Worm (Caenorhabditis elegans) whole organism, L3 larva: Measurements from ENCODE around the gene C36E6.8.

Experiments
- R02D3.7 ChIP-seq: fragments of 150-350 bp; optimal IDR thresholded peaks from 2 replicates; lab custom pipeline; 2014; ENCODE audit warnings: missing biosample characterization, missing genetic modification characterization
- ZK546.5 ChIP-seq: sonication (generic microtip); optimal IDR thresholded peaks from 2 replicates; lab custom pipeline; 2017; ENCODE audit warnings: missing biosample characterization, missing genetic modification characterization
- aly-2 ChIP-seq: fragments of 150-350 bp; optimal IDR thresholded peaks from 2 replicates; lab custom pipeline; 2014; ENCODE audit warnings: missing biosample characterization, missing genetic modification characterization
- ama-1 ChIP-seq: fragments of 150-350 bp; optimal IDR thresholded peaks from 2 replicates; lab custom pipeline; 2018
- ceh-16 ChIP-seq: sonication (generic microtip); optimal IDR thresholded peaks from 2 replicates; lab custom pipeline; 2017; ENCODE audit warnings: missing biosample characterization, missing genetic modification characterization
- ceh-28 ChIP-seq: fragments of 150-350 bp; optimal IDR thresholded peaks from 2 replicates; lab custom pipeline; 2014; ENCODE audit warnings: missing biosample characterization, missing genetic modification reagents, missing genetic modification characterization
- ceh-82 ChIP-seq: fragments of 150-350 bp; optimal IDR thresholded peaks from 2 replicates; lab custom pipeline; 2014; ENCODE audit warnings: missing biosample characterization, missing genetic modification characterization
- ceh-9 ChIP-seq: sonication (generic microtip); optimal IDR thresholded peaks from 2 replicates; lab custom pipeline; 2018; ENCODE audit warnings: missing biosample characterization, missing genetic modification characterization
- daf-12 ChIP-seq: fragments of 150-350 bp; optimal IDR thresholded peaks from 2 replicates; lab custom pipeline; 2014; ENCODE audit warnings: missing biosample characterization, missing genetic modification reagents, missing genetic modification characterization
- egl-27 ChIP-seq: sonication (generic microtip); optimal IDR thresholded peaks from 4 replicates; lab custom pipeline; 2017; ENCODE audit warnings: missing biosample characterization, missing genetic modification reagents, missing genetic modification characterization
- egl-5 ChIP-seq: fragments of 150-350 bp; optimal IDR thresholded peaks from 2 replicates; lab custom pipeline; 2017; ENCODE audit warnings: missing biosample characterization, missing genetic modification reagents, missing genetic modification characterization, inconsistent platforms
- elt-1 ChIP-seq: fragments of 150-350 bp; optimal IDR thresholded peaks from 2 replicates; lab custom pipeline; 2014; ENCODE audit warnings: missing biosample characterization, missing genetic modification characterization
- elt-2 ChIP-seq: sonication (generic microtip); optimal IDR thresholded peaks from 2 replicates; lab custom pipeline; 2016; ENCODE audit warnings: missing genetic modification reagents, mild to moderate bottlenecking, missing genetic modification characterization, missing compliant biosample characterization
- elt-3 ChIP-seq, 3 experiments: fragments of 150-350 bp in 1 of 3; sonication (generic microtip) in 2 of 3; optimal IDR thresholded peaks; 2 replicates in 2 of 3; 4 replicates in 1 of 3; lab custom pipeline; 2014 to 2017; ENCODE audit warnings: missing biosample characterization in 3 of 3, missing genetic modification characterization in 3 of 3
- eor-1 ChIP-seq, 2 experiments: fragments of 150-350 bp; optimal IDR thresholded peaks; 2 replicates each; lab custom pipeline; 2014 to 2018; ENCODE audit warnings: missing biosample characterization in 2 of 2, missing genetic modification characterization in 2 of 2
- fkh-10 ChIP-seq: sonication (generic microtip); optimal IDR thresholded peaks from 2 replicates; lab custom pipeline; 2017; ENCODE audit warnings: missing biosample characterization, missing genetic modification reagents, missing genetic modification characterization
- fkh-2 ChIP-seq: fragments of 150-350 bp; optimal IDR thresholded peaks from 2 replicates; lab custom pipeline; 2014; ENCODE audit warnings: missing biosample characterization, missing genetic modification reagents, missing genetic modification characterization
- fos-1 ChIP-seq: fragments of 150-350 bp; optimal IDR thresholded peaks from 2 replicates; lab custom pipeline; 2014; ENCODE audit warnings: missing biosample characterization, missing genetic modification characterization
- hmg-11 ChIP-seq: sonication (generic microtip); optimal IDR thresholded peaks from 2 replicates; lab custom pipeline; 2016; ENCODE audit warnings: missing genetic modification characterization, missing compliant biosample characterization
- jun-1 ChIP-seq: fragments of 150-350 bp; optimal IDR thresholded peaks from 2 replicates; lab custom pipeline; 2014; ENCODE audit warnings: missing biosample characterization, missing genetic modification reagents, missing genetic modification characterization
- lin-15B ChIP-seq: fragments of 150-350 bp; optimal IDR thresholded peaks from 2 replicates; lab custom pipeline; 2014; ENCODE audit warnings: missing biosample characterization, missing genetic modification characterization
- lsy-12 ChIP-seq: sonication (generic microtip); optimal IDR thresholded peaks from 2 replicates; lab custom pipeline; 2016; ENCODE audit warnings: mild to moderate bottlenecking, missing genetic modification characterization, missing compliant biosample characterization
- mdl-1 ChIP-seq: fragments of 150-350 bp; optimal IDR thresholded peaks from 2 replicates; lab custom pipeline; 2014; ENCODE audit warnings: missing biosample characterization, missing genetic modification characterization
- mml-1 ChIP-seq: fragments of 150-350 bp; sonication (generic microtip); optimal IDR thresholded peaks from 3 replicates; lab custom pipeline; 2014; ENCODE audit warnings: missing biosample characterization, missing genetic modification characterization
- nfya-1 ChIP-seq: sonication (generic microtip); optimal IDR thresholded peaks from 2 replicates; lab custom pipeline; 2017; ENCODE audit warnings: missing genetic modification characterization, mild to moderate bottlenecking, missing compliant biosample characterization, antibody characterized with exemption, moderate library complexity; ENCODE audit not compliant: insufficient read depth
- nhr-11 ChIP-seq: fragments of 150-350 bp; optimal IDR thresholded peaks from 2 replicates; lab custom pipeline; 2014; ENCODE audit warnings: missing biosample characterization, missing genetic modification characterization
- nhr-12 ChIP-seq: fragments of 150-350 bp; optimal IDR thresholded peaks from 2 replicates; lab custom pipeline; 2014; ENCODE audit warnings: missing biosample characterization, missing genetic modification characterization
- nhr-23 ChIP-seq: fragments of 150-350 bp; optimal IDR thresholded peaks from 2 replicates; lab custom pipeline; 2014; ENCODE audit warnings: missing biosample characterization, missing genetic modification reagents, missing genetic modification characterization
- nhr-237 ChIP-seq: fragments of 150-350 bp; optimal IDR thresholded peaks from 2 replicates; lab custom pipeline; 2014; ENCODE audit warnings: missing biosample characterization, missing genetic modification characterization
- nhr-25 ChIP-seq: sonication (generic microtip); optimal IDR thresholded peaks from 2 replicates; lab custom pipeline; 2017; ENCODE audit warnings: missing biosample characterization, missing genetic modification characterization
- nhr-28 ChIP-seq: fragments of 150-350 bp; optimal IDR thresholded peaks from 2 replicates; lab custom pipeline; 2014; ENCODE audit warnings: missing biosample characterization, missing genetic modification characterization
- nhr-43 ChIP-seq: sonication (generic microtip); optimal IDR thresholded peaks from 2 replicates; lab custom pipeline; 2016; ENCODE audit warnings: mild to moderate bottlenecking, missing genetic modification characterization, missing compliant biosample characterization; ENCODE audit not compliant: poor library complexity, severe bottlenecking
- nhr-67 ChIP-seq: fragments of 150-350 bp; optimal IDR thresholded peaks from 2 replicates; lab custom pipeline; 2014; ENCODE audit warnings: missing biosample characterization, missing genetic modification characterization
- nhr-76 ChIP-seq: fragments of 150-350 bp; sonication (generic microtip); optimal IDR thresholded peaks from 5 replicates; lab custom pipeline; 2014; ENCODE audit warnings: missing biosample characterization, missing genetic modification characterization
- nhr-77 ChIP-seq: fragments of 150-350 bp; optimal IDR thresholded peaks from 2 replicates; lab custom pipeline; 2014; ENCODE audit warnings: missing biosample characterization, missing genetic modification characterization
- pha-4 ChIP-seq: fragments of 150-350 bp; optimal IDR thresholded peaks from 2 replicates; lab custom pipeline; 2014; ENCODE audit warnings: missing biosample characterization, missing genetic modification reagents, missing genetic modification characterization
- pqm-1 ChIP-seq: fragments of 150-350 bp; optimal IDR thresholded peaks from 2 replicates; lab custom pipeline; 2017; ENCODE audit warnings: missing biosample characterization, missing genetic modification characterization, inconsistent platforms
- sea-2 ChIP-seq: fragments of 150-350 bp; sonication (generic microtip); optimal IDR thresholded peaks from 4 replicates; lab custom pipeline; 2014; ENCODE audit warnings: missing biosample characterization, missing genetic modification reagents, missing genetic modification characterization
- skn-1 ChIP-seq: fragments of 150-350 bp; optimal IDR thresholded peaks from 2 replicates; lab custom pipeline; 2014; ENCODE audit warnings: missing biosample characterization, missing genetic modification characterization
- snpc-4 ChIP-seq: fragments of 150-350 bp; optimal IDR thresholded peaks from 2 replicates; lab custom pipeline; 2014; ENCODE audit warnings: missing biosample characterization, missing genetic modification characterization
- tbx-2 ChIP-seq: sonication (generic microtip); optimal IDR thresholded peaks from 2 replicates; lab custom pipeline; 2016; ENCODE audit warnings: mild to moderate bottlenecking, missing genetic modification characterization, missing compliant biosample characterization
- unc-39 ChIP-seq: sonication (generic microtip); optimal IDR thresholded peaks from 4 replicates; lab custom pipeline; 2017; ENCODE audit warnings: missing biosample characterization, missing genetic modification characterization
- unc-62 ChIP-seq: fragments of 150-350 bp; sonication (generic microtip); optimal IDR thresholded peaks from 4 replicates; lab custom pipeline; 2014; ENCODE audit warnings: missing biosample characterization, missing genetic modification reagents, missing genetic modification characterization
- zag-1 ChIP-seq: fragments of 150-350 bp; optimal IDR thresholded peaks from 2 replicates; lab custom pipeline; 2014; ENCODE audit warnings: missing biosample characterization, missing genetic modification characterization
- ztf-4 ChIP-seq: fragments of 150-350 bp; optimal IDR thresholded peaks from 2 replicates; lab custom pipeline; 2014; ENCODE audit warnings: missing biosample characterization, missing genetic modification characterization

Gene C36E6.8

DNA sequence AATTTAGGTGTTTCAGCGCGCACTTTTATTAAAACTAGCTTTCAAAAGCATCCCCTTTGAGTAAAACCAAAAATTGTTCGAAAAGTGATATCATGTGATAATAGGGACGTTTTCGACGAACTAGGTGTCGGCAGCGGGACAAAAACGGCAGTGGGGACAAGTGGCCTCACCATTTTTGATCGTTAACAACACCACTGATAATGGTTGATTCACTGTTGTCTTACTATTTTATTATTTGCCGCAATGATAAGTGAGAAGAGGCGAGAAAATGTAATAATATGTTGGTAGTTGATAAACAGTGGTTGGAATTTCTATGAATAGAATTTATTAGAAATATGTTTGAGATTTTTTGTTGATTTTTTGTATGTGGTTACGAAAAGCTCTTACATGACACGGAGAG, 37.5 kb downstream of the C36E6.8 start:
- TF ChIP-seq pqm-1 (tag; lab: Kevin White, UChicago) (peak; percentile 60), lin-15B (tag; lab: Kevin White, UChicago) (no peak), nhr-237 (tag; lab: Kevin White, UChicago) (no peak), sea-2 (GFP tag; lab: Kevin White, UChicago) (no peak), nhr-28 (tag; lab: Kevin White, UChicago) (no peak), nhr-12 (no peak), ceh-9 (tag; lab: Kevin White, UChicago) (no peak), elt-1 (no peak), pha-4 (peak; percentile 21), ztf-4 (tag; lab: Kevin White, UChicago) (no peak), aly-2 (no peak), nhr-76 (tag; lab: Kevin White, UChicago) (no peak), ceh-28 (tag; lab: Kevin White, UChicago) (no peak), nhr-11 (no peak), nhr-43 (tag; lab: Kevin White, UChicago) (no peak), elt-2 (peak; percentile 86), ama-1 (lab: Kevin White, UChicago) (no peak)

DNA sequence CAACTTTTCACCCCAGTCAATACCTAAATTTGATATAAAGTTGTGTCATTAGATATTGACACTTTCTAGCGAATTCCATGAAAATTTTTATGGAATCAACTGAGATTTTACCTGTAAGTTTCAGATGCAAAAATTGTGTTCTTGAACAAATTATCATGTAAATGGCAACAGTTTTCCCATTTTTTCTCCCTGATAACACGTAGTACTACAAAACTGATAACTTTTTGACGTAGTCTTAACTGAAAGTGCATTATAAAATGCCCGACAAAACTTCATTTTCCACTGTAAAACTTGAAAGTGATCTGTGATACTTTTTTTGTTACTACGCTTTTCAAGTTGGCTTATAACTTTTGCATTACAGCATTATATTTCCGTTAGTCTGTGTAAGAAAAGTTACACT, 40.2 kb downstream of the C36E6.8 start:
- TF ChIP-seq ztf-4 (tag; lab: Kevin White, UChicago) (no peak), nhr-76 (tag; lab: Kevin White, UChicago) (no peak), nhr-12 (no peak), pqm-1 (tag; lab: Kevin White, UChicago) (peak; percentile 28), egl-27 (no peak), elt-2 (peak; percentile 64)

- peak; percentile 89 for TF ChIP-seq ceh-28 (tag; lab: Kevin White, UChicago)
- no peak for TF ChIP-seq ceh-9 (tag; lab: Kevin White, UChicago)
- peak; percentile 79 for TF ChIP-seq nhr-25 (tag; lab: Kevin White, UChicago)
- TF ChIP-seq nhr-28 (tag; lab: Kevin White, UChicago), result no peak
- TF ChIP-seq fkh-2 (tag; lab: Kevin White, UChicago), result no peak
- TF ChIP-seq lsy-12 (tag; lab: Kevin White, UChicago), result peak; percentile 68
- TF ChIP-seq elt-2, result peak; percentile 84
- no peak for TF ChIP-seq nhr-237 (tag; lab: Kevin White, UChicago)
- TF ChIP-seq zag-1 (tag; lab: Kevin White, UChicago), result peak; percentile 78
- TF ChIP-seq snpc-4 (tag; lab: Kevin White, UChicago), result peak; percentile 62
- peak; percentile 93 for TF ChIP-seq hmg-11
- no peak for TF ChIP-seq mml-1 (tag; lab: Kevin White, UChicago)
- peak; percentile 86 for TF ChIP-seq fkh-10 (GFP tag; lab: Kevin White, UChicago)
- TF ChIP-seq nhr-77 (tag; lab: Kevin White, UChicago), result no peak
- peak; percentile 27 for TF ChIP-seq R02D3.7 (tag; lab: Kevin White, UChicago)
- peak; percentile 90 for TF ChIP-seq mdl-1 (tag; lab: Kevin White, UChicago)
- TF ChIP-seq egl-5, result peak; percentile 80
- no peak for TF ChIP-seq ceh-82 (tag; lab: Kevin White, UChicago)
- TF ChIP-seq tbx-2, result peak; percentile 85
- peak; percentile 19 for TF ChIP-seq lin-15B (tag; lab: Kevin White, UChicago)
- TF ChIP-seq elt-1, result no peak
- TF ChIP-seq ceh-16, result no peak
- TF ChIP-seq pha-4, result peak; percentile 84
- TF ChIP-seq nhr-11, result peak; percentile 44
- no peak for TF ChIP-seq eor-1 (tag; optimal IDR thresholded peaks at IDR 0.05; lab: Kevin White, UChicago)
- no peak for TF ChIP-seq daf-12 (tag; lab: Kevin White, UChicago)
- TF ChIP-seq sea-2 (GFP tag; lab: Kevin White, UChicago), result no peak
- peak; percentile 66 for TF ChIP-seq nhr-23 (tag; lab: Kevin White, UChicago)
- peak; percentile 39 for TF ChIP-seq pqm-1 (tag; lab: Kevin White, UChicago)
- peak; percentile 89 for TF ChIP-seq unc-62
- peak; percentile 87 for TF ChIP-seq jun-1 (tag; lab: Kevin White, UChicago)
- no peak for TF ChIP-seq unc-39 (tag; lab: Kevin White, UChicago)
- TF ChIP-seq aly-2, result peak; percentile 13
- peak; percentile 59 for TF ChIP-seq skn-1 (tag; lab: Kevin White, UChicago)
- TF ChIP-seq nhr-43 (tag; lab: Kevin White, UChicago), result peak; percentile 68
- peak; percentile 82 for TF ChIP-seq egl-27
- TF ChIP-seq nhr-76 (tag; lab: Kevin White, UChicago), result no peak
- TF ChIP-seq elt-3 (tag; optimal IDR thresholded peaks at IDR 0.05; lab: Kevin White, UChicago), result peak in 1 of 3 experiments; percentile 51
- no peak for TF ChIP-seq nhr-67 (tag; lab: Kevin White, UChicago)
- TF ChIP-seq ztf-4 (tag; lab: Kevin White, UChicago), result peak; percentile 62
- TF ChIP-seq ama-1 (lab: Kevin White, UChicago), result peak; percentile 77
- no peak for TF ChIP-seq fos-1
- no peak for TF ChIP-seq ZK546.5 (tag; lab: Kevin White, UChicago)
- TF ChIP-seq nhr-12, result no peak
- TF ChIP-seq nfya-1 (tag; lab: Kevin White, UChicago), result peak; percentile 81
Observed at ce11 chrX:17479694-17480574, 41.4 kb downstream of the C36E6.8 start.
